Fruit fly (Drosophila melanogaster): Measurements from ENCODE around the gene Sac1.
A peak's percentile ranks its signal among the peaks of the same experiment; 100 is the strongest.

Sac1 gene

dm6 chr3L:1208206-1208605, 39.4 kb upstream of the Sac1 start (continued):
- TF ChIP-seq CG32772 (GFP tag; IDR thresholded peaks at IDR 0.05) (no peak), bowl (GFP tag; IDR thresholded peaks at IDR 0.05) (no peak), ap (GFP tag; IDR thresholded peaks at IDR 0.05) (no peak), bcd (GFP tag; optimal IDR thresholded peaks at IDR 0.05) (peak; percentile 28), fu2 (GFP tag; optimal IDR thresholded peaks at IDR 0.05) (no peak), cg (GFP tag; optimal IDR thresholded peaks at IDR 0.05) (no peak), CG4707 (GFP tag; optimal IDR thresholded peaks at IDR 0.05) (no peak), br (optimal IDR thresholded peaks at IDR 0.05) (no peak), mam (GFP tag; optimal IDR thresholded peaks at IDR 0.05) (no peak), CG6854 (GFP tag; optimal IDR thresholded peaks at IDR 0.05) (no peak), CG18011 (GFP tag; optimal IDR thresholded peaks at IDR 0.05) (no peak), Opbp (GFP tag; IDR thresholded peaks at IDR 0.05; ENCODE audit: partially characterized antibody) (0 out of 3 replicates have a peak, but pooled peaks have one; percentile 48), lilli (GFP tag; optimal IDR thresholded peaks at IDR 0.05) (no peak), zen2 (GFP tag; IDR thresholded peaks at IDR 0.05; ENCODE audit: partially characterized antibody) (0 out of 3 replicates have a peak, but pooled peaks have one; percentile 30), MTF-1 (GFP tag; optimal IDR thresholded peaks at IDR 0.05; ENCODE audit: borderline replicate concordance) (no peak), Gsc (GFP tag; IDR thresholded peaks at IDR 0.05) (no peak), Trl (optimal IDR thresholded peaks at IDR 0.05) (peak; percentile 57 to 59), Trl (GFP tag; optimal IDR thresholded peaks at IDR 0.05) (no peak), MBD-R2 (GFP tag; IDR thresholded peaks at IDR 0.05) (no peak), HmgZ (tag; optimal IDR thresholded peaks at IDR 0.05) (no peak), Bgb (GFP tag; IDR thresholded peaks at IDR 0.05; ENCODE audit: partially characterized antibody) (0 out of 2 replicates have a peak, but pooled peaks have one; percentile 17), vvl (GFP tag; IDR thresholded peaks at IDR 0.05) (peak; percentile 41; the same call in 1 of the 2 replicates)

dm6 chr3L:1211096-1211495, 36.5 kb upstream of the Sac1 start, which contains the start of gene LysD:
Gene LysD, minus strand, starts transcription at chr3L:1211196.
- TF ChIP-seq CG1602 (GFP tag; optimal IDR thresholded peaks at IDR 0.05) = no peak
- no peak for TF ChIP-seq dpn (GFP tag; optimal IDR thresholded peaks at IDR 0.05)
- TF ChIP-seq fd96Cb (tag; optimal IDR thresholded peaks at IDR 0.05) = no peak
- TF ChIP-seq exex (tag; optimal IDR thresholded peaks at IDR 0.05) = peak; percentile 1
- no peak for TF ChIP-seq CG12219 (GFP tag; optimal IDR thresholded peaks at IDR 0.05)
- no peak for TF ChIP-seq zf30C (GFP tag; optimal IDR thresholded peaks at IDR 0.05)

dm6 chr3L:1212113-1212512, 35.5 kb upstream of the Sac1 start:
- TF ChIP-seq Elba2 (GFP tag; optimal IDR thresholded peaks at IDR 0.05) (no peak), CG6254 (GFP tag; optimal IDR thresholded peaks at IDR 0.05) (no peak), Med (GFP tag) (no peak), fd64A (GFP tag; optimal IDR thresholded peaks at IDR 0.05) (no peak), exex (tag; optimal IDR thresholded peaks at IDR 0.05) (no peak), sob (GFP tag; IDR thresholded peaks at IDR 0.05) (no peak), Blimp-1 (GFP tag; optimal IDR thresholded peaks at IDR 0.05) (peak; percentile 93), abd-A (tag; optimal IDR thresholded peaks at IDR 0.05) (peak; percentile 3), vvl (GFP tag; IDR thresholded peaks at IDR 0.05) (peak; percentile 67; the same call in 1 of the 2 replicates), slou (GFP tag; optimal IDR thresholded peaks at IDR 0.05) (no peak), CG3407 (GFP tag; optimal IDR thresholded peaks at IDR 0.05) (no peak), CG7271 (tag; optimal IDR thresholded peaks at IDR 0.05) (no peak), hth (optimal IDR thresholded peaks at IDR 0.05) (no peak)

Measured in whole organism, embryonic.